Worm (Caenorhabditis elegans) whole organism, mixed stage, embryonic: Measurements from ENCODE around the gene nspg-1.

Experiments
- bed-3 ChIP-seq: fragments of 200-800 bp; sonication (Bioruptor generic); optimal IDR thresholded peaks from 3 replicates; lab custom pipeline; 2018; ENCODE audit warnings: mild to moderate bottlenecking, missing genetic modification characterization, moderate library complexity, missing compliant biosample characterization
- cnd-1 ChIP-seq: fragments of 200-800 bp; sonication (Bioruptor generic); optimal IDR thresholded peaks from 2 replicates; lab custom pipeline; 2018; ENCODE audit warnings: mild to moderate bottlenecking, missing genetic modification characterization, missing compliant biosample characterization
- hlh-1 ChIP-seq: fragments of 150-350 bp; optimal IDR thresholded peaks from 2 replicates; lab custom pipeline; 2014; ENCODE audit warnings: missing biosample characterization, missing genetic modification reagents, missing genetic modification characterization
- lin-32 ChIP-seq: fragments of 200-800 bp; sonication (Bioruptor generic); optimal IDR thresholded peaks from 2 replicates; lab custom pipeline; 2018; ENCODE audit warnings: mild to moderate bottlenecking, missing genetic modification characterization, missing compliant biosample characterization
- lsy-2 ChIP-seq: fragments of 150-350 bp; optimal IDR thresholded peaks from 2 replicates; lab custom pipeline; 2014; ENCODE audit warnings: missing biosample characterization, missing genetic modification characterization
- mep-1 ChIP-seq: fragments of 150-350 bp; optimal IDR thresholded peaks from 2 replicates; lab custom pipeline; 2017; ENCODE audit warnings: missing biosample characterization, missing genetic modification reagents, missing genetic modification characterization, inconsistent platforms
- nhr-2 ChIP-seq: fragments of 150-350 bp; optimal IDR thresholded peaks from 2 replicates; lab custom pipeline; 2014; ENCODE audit warnings: missing biosample characterization, missing genetic modification characterization
- sem-2 ChIP-seq: fragments of 200-800 bp; sonication (Bioruptor generic); optimal IDR thresholded peaks from 2 replicates; lab custom pipeline; 2018; ENCODE audit warnings: mild to moderate bottlenecking, missing genetic modification characterization, missing compliant biosample characterization
- snpc-4 ChIP-seq: fragments of 150-350 bp; optimal IDR thresholded peaks from 2 replicates; lab custom pipeline; 2014; ENCODE audit warnings: missing biosample characterization, missing genetic modification characterization
- unc-39 ChIP-seq: fragments of 150-350 bp; optimal IDR thresholded peaks from 2 replicates; lab custom pipeline; 2014; ENCODE audit warnings: missing biosample characterization, missing genetic modification characterization

The nspg-1 gene

DNA sequence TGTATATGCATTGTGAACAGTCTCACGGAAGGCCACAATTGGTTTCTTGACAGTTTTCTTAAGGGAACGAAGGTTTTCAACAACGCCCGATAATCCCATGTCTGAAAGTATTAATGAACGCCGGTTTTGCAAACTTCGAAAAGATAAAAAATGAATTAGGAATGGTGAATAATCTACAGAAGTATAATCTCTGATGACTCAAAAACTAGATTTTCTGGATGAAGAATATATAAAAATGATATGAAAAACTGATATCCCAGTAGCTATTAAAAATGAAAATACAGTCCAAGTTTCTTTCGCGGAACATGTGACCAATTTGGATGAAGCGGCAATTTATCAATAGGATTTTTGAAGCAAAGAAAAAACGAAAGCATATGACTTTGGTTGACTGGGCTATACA is 53.9 kb downstream of the nspg-1 start, which contains the start of gene ZC443.3:
TSS of gene ZC443.3 (minus strand) at position 101 of the 400 bp plus-strand sequence.
- TF ChIP-seq lin-32 (GFP tag; lab: Kevin White, UChicago) (no peak), hlh-1 (tag; lab: Kevin White, UChicago) (no peak), snpc-4 (tag; lab: Kevin White, UChicago) (no peak), nhr-2 (tag; lab: Kevin White, UChicago) (no peak), unc-39 (tag; lab: Kevin White, UChicago) (no peak), mep-1 (tag; lab: Kevin White, UChicago) (no peak), bed-3 (GFP tag; lab: Kevin White, UChicago) (no peak), sem-2 (no peak), cnd-1 (tag; lab: Kevin White, UChicago) (no peak), lsy-2 (no peak)
- TF ChIP-seq, all 35 proteins: peak for 0
